Worm (Caenorhabditis elegans) whole organism, L4 larva: ENCODE measurements around the gene abts-3.
A peak's percentile ranks its signal among the peaks of the same experiment; 100 is the strongest.

Experiments
- T26A8.4 ChIP-seq: fragments of 200-800 bp; sonication (Bioruptor generic); IDR thresholded peaks from 2 replicates; pipeline ENCODE4 v1.3.6; 2022; ENCODE audit warnings: missing genetic modification characterization, missing compliant biosample characterization
- aha-1 ChIP-seq: fragments of 150-350 bp; peaks from one replicate; lab custom pipeline; 2014; ENCODE audit warnings: missing biosample characterization, missing genetic modification characterization
- arid-1 ChIP-seq: fragments of 200-800 bp; sonication (Bioruptor generic); conservative IDR thresholded peaks from 2 replicates; pipeline ENCODE4 v1.3.6; 2022; ENCODE audit warnings: missing genetic modification reagents, missing genetic modification characterization, missing compliant biosample characterization
- cey-2 ChIP-seq: sonication (generic microtip); optimal IDR thresholded peaks from 3 replicates; lab custom pipeline; 2017; ENCODE audit warnings: missing genetic modification characterization, mild to moderate bottlenecking, missing compliant biosample characterization, antibody characterized with exemption, borderline replicate concordance; ENCODE audit not compliant: insufficient read depth
- ctbp-1 ChIP-seq: fragments of 200-800 bp; sonication (Bioruptor generic); IDR thresholded peaks from 2 replicates; pipeline ENCODE4 v1.3.6; 2022; ENCODE audit warnings: missing genetic modification reagents, missing genetic modification characterization, missing compliant biosample characterization
- daf-16 ChIP-seq, 3 experiments: sonication (generic microtip); optimal IDR thresholded peaks; 2 replicates each; lab custom pipeline; 2016 to 2017; ENCODE audit warnings: missing genetic modification characterization in 3 of 3, missing genetic modification reagents in 3 of 3, mild to moderate bottlenecking in 2 of 3, missing compliant biosample characterization in 2 of 3, missing biosample characterization in 1 of 3, moderate library complexity in 1 of 3
- dmd-6 ChIP-seq: fragments of 200-800 bp; sonication (Bioruptor generic); IDR thresholded peaks from 2 replicates; pipeline ENCODE4 v1.3.6; 2022; ENCODE audit warnings: missing genetic modification reagents, missing genetic modification characterization, missing compliant biosample characterization
- dmd-8 ChIP-seq: fragments of 200-800 bp; sonication (Bioruptor generic); IDR thresholded peaks from 2 replicates; pipeline ENCODE4 v1.3.6; 2022; ENCODE audit warnings: missing genetic modification characterization, missing compliant biosample characterization
- dpl-1 ChIP-seq: fragments of 150-350 bp; optimal IDR thresholded peaks from 2 replicates; lab custom pipeline; 2014; ENCODE audit warnings: missing biosample characterization, missing genetic modification reagents, missing genetic modification characterization
- hlh-11 ChIP-seq: fragments of 200-800 bp; sonication (Bioruptor generic); optimal IDR thresholded peaks from 2 replicates; lab custom pipeline; 2018; ENCODE audit warnings: mild to moderate bottlenecking, missing genetic modification characterization, missing compliant biosample characterization
- lim-7 ChIP-seq: fragments of 200-800 bp; sonication (Bioruptor generic); IDR thresholded peaks from 2 replicates; pipeline ENCODE4 v1.3.6; 2022; ENCODE audit warnings: missing genetic modification characterization, missing compliant biosample characterization
- lin-38 ChIP-seq: fragments of 200-800 bp; sonication (Bioruptor generic); IDR thresholded peaks from 2 replicates; pipeline ENCODE4 v1.3.6; 2022; ENCODE audit warnings: missing genetic modification reagents, missing genetic modification characterization, missing compliant biosample characterization
- lsy-2 ChIP-seq, 2 experiments: fragments of 150-350 bp in 1 of 2; sonication (generic microtip) in 1 of 2; optimal IDR thresholded peaks; 2 replicates each; lab custom pipeline; 2014 to 2017; ENCODE audit warnings: missing biosample characterization in 2 of 2, missing genetic modification characterization in 2 of 2
- mep-1 ChIP-seq: fragments of 150-350 bp; sonication (generic microtip); optimal IDR thresholded peaks from 3 replicates; lab custom pipeline; 2014; ENCODE audit warnings: missing biosample characterization, missing genetic modification characterization
- mes-2 ChIP-seq: sonication (generic microtip); optimal IDR thresholded peaks from 2 replicates; lab custom pipeline; 2016; ENCODE audit warnings: missing genotype, mild to moderate bottlenecking, missing genetic modification characterization, missing compliant biosample characterization; ENCODE audit not compliant: poor library complexity, severe bottlenecking
- mxl-3 ChIP-seq: fragments of 200-800 bp; sonication (Bioruptor generic); optimal IDR thresholded peaks from 2 replicates; lab custom pipeline; 2018; ENCODE audit warnings: mild to moderate bottlenecking, missing genetic modification characterization, missing compliant biosample characterization
- nhr-11 ChIP-seq: fragments of 150-350 bp; optimal IDR thresholded peaks from 2 replicates; lab custom pipeline; 2014; ENCODE audit warnings: missing biosample characterization, missing genetic modification characterization
- nhr-237 ChIP-seq: sonication (generic microtip); optimal IDR thresholded peaks from 2 replicates; lab custom pipeline; 2017; ENCODE audit warnings: missing biosample characterization, missing genetic modification characterization
- nhr-28 ChIP-seq: fragments of 150-350 bp; optimal IDR thresholded peaks from 2 replicates; lab custom pipeline; 2014; ENCODE audit warnings: missing biosample characterization, missing genetic modification characterization
- nhr-41 ChIP-seq: fragments of 200-800 bp; sonication (Bioruptor generic); IDR thresholded peaks from 2 replicates; pipeline ENCODE4 v1.3.6; 2022; ENCODE audit warnings: missing genetic modification reagents, missing genetic modification characterization, missing compliant biosample characterization
- nhr-48 ChIP-seq: sonication (generic microtip); optimal IDR thresholded peaks from 2 replicates; lab custom pipeline; 2016; ENCODE audit warnings: mild to moderate bottlenecking, missing genetic modification characterization, missing compliant biosample characterization
- nhr-76 ChIP-seq: fragments of 150-350 bp; optimal IDR thresholded peaks from 2 replicates; lab custom pipeline; 2014; ENCODE audit warnings: missing biosample characterization, missing genetic modification characterization
- php-3 ChIP-seq: fragments of 200-800 bp; sonication (Bioruptor generic); IDR thresholded peaks from 2 replicates; pipeline ENCODE4 v1.3.6; 2022; ENCODE audit warnings: missing genetic modification reagents, missing genetic modification characterization, missing compliant biosample characterization
- pqm-1 ChIP-seq: sonication (generic microtip); optimal IDR thresholded peaks from 2 replicates; lab custom pipeline; 2017; ENCODE audit warnings: missing biosample characterization, missing genetic modification characterization
- saeg-2 ChIP-seq: fragments of 200-800 bp; sonication (Bioruptor generic); IDR thresholded peaks from 2 replicates; pipeline ENCODE4 v1.3.6; 2022; ENCODE audit warnings: missing genetic modification reagents, missing genetic modification characterization, missing compliant biosample characterization
- snpc-4 ChIP-seq: fragments of 150-350 bp; optimal IDR thresholded peaks from 2 replicates; lab custom pipeline; 2014; ENCODE audit warnings: missing biosample characterization, missing genetic modification characterization
- tag-97 ChIP-seq: fragments of 200-800 bp; sonication (Bioruptor generic); IDR thresholded peaks from 2 replicates; pipeline ENCODE4 v1.3.6; 2022; ENCODE audit warnings: missing genetic modification characterization, missing compliant biosample characterization
- unc-130 ChIP-seq: sonication (generic microtip); optimal IDR thresholded peaks from 2 replicates; lab custom pipeline; 2016; ENCODE audit warnings: missing genetic modification reagents, missing genetic modification characterization, missing compliant biosample characterization
- unc-39 ChIP-seq: sonication (generic microtip); optimal IDR thresholded peaks from 2 replicates; lab custom pipeline; 2017; ENCODE audit warnings: missing biosample characterization, missing genetic modification characterization
- unc-62 ChIP-seq, 3 experiments: fragments of 150-350 bp in 1 of 3; sonication (generic microtip); optimal IDR thresholded peaks in 2 of 3; peaks in 1 of 3; 1 replicate in 1 of 3; 2 replicates in 2 of 3; lab custom pipeline; 2014 to 2017; ENCODE audit warnings: missing biosample characterization in 3 of 3, missing genetic modification characterization in 3 of 3, missing genetic modification reagents in 3 of 3, missing genotype in 1 of 3
- ztf-7 ChIP-seq: fragments of 150-350 bp; optimal IDR thresholded peaks from 2 replicates; lab custom pipeline; 2014; ENCODE audit warnings: missing biosample characterization, missing genetic modification characterization

abts-3 gene

DNA sequence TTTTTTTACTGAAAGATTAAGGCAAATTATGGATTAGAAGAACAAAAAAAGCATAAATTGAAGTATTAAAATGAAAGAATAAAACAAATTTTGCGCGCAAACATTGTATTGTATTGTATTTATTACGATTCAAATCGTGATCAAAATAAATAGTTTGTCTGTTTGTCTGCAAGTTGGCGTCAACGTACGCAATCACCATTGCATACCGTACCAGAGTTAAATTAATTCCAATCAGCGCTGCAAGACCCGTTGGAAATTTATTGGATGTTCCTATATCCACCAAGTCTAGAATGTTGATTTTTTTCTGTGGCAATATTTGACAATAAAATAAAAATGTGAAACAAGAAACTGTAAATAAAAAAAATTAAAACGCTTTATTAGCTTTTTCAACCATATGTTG is 19.5 kb upstream of the abts-3 start, which contains the start of gene heri-1:
Gene heri-1, minus strand, starts transcription at position 8 of the 400 bp plus-strand sequence.
- TF ChIP-seq snpc-4 (tag; lab: Kevin White, UChicago) (no peak), nhr-76 (tag; lab: Kevin White, UChicago) (no peak), lsy-2 (tag; optimal IDR thresholded peaks at IDR 0.05; lab: Kevin White, UChicago) (peak in 1 of 2 experiments; percentile 4), unc-130 (GFP tag; lab: Kevin White, UChicago) (peak; percentile 70), nhr-237 (tag; lab: Kevin White, UChicago) (no peak)
- TF ChIP-seq, all 104 proteins: peak for 2

DNA sequence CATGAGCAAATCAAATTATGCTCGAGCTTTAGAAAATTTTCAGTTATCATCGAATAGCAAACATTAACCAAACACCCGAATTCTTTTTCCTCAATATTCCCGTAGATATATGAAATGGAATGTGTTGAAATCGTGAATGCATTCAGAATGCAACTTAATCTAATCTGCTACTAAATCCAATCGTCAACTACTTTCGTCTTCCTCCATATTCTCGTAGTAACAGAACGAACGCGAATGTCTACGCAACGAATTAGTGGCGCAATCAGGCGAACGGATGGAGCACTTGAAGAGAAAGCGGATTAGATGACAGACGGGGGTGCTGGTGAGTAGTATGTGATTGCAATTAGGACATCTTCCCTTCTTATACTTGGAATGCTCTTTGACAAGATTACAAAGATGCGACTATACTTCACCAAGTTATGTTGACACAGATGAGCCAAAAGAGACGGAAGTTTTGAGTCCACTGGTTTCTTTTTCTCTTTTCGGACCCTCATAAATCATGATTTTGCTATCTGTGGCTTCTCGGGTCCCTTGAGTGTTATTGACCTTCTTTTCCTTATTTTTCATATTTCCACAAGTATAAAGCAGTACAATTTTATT is 18.8 kb upstream of the abts-3 start:
- TF ChIP-seq ztf-7 = no peak
- TF ChIP-seq T26A8.4 (GFP tag; lab: Robert Waterston, UW) = 0 out of 2 replicates have a peak, but pooled peaks have one; percentile 25
- 0 out of 2 replicates have a peak, but pooled peaks have one; percentile 23 for TF ChIP-seq ctbp-1 (GFP tag; lab: Robert Waterston, UW)
- TF ChIP-seq aha-1 (tag; lab: Kevin White, UChicago) = peak; percentile 17
- TF ChIP-seq, all 104 proteins: peak for 3

DNA sequence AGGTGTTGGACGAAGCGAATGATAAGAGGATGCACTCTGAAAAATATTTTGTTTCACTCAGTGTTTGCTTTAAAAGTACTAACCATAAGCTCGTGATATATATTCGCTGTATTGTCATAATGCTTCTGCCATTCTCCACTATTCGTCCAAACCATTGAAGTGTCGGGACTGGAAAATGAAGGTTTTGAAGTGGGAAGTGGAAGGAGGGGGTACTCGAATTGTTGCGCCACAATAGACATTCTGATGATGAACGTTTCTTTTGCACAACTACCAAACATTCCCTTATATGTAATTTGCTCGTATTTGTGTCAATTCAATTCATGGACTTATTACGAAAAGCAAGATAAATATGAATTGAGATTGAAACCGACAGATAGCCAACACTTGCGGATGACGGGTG is 17.4 kb upstream of the abts-3 start:
- TF ChIP-seq unc-62 (GFP tag; optimal IDR thresholded peaks at IDR 0.05 in 1 of 2; lab: Kevin White, UChicago) (peak in 1 of 2 experiments; percentile 81), unc-62 (tag; optimal IDR thresholded peaks at IDR 0.05; lab: Kevin White, UChicago) (no peak), tag-97 (GFP tag; lab: Robert Waterston, UW) (no peak)

DNA sequence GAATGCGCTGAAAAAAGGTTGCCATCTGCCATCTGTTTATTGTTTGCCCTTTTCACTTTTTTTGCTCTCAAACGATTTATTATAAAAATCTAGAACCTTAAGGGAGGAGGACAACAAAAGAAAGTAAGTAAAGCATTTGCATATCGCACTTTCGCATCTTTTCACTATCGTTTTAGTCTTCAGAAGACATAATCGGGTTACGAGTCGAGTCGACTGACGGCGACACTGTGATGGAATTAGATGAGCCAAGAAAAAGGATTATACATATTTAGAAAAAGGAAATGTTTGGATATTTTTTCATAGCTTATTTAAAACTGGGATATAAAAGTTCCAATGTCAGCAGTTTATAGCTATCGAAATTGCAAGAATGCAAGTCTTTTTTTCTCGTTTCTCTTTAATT is 16.0 kb upstream of the abts-3 start:
- TF ChIP-seq aha-1 (tag; lab: Kevin White, UChicago) = peak; percentile 88
- no peak for TF ChIP-seq dmd-8
- TF ChIP-seq unc-39 = no peak
- no peak for TF ChIP-seq arid-1 (GFP tag; lab: Robert Waterston, UW)
- TF ChIP-seq saeg-2 = no peak

DNA sequence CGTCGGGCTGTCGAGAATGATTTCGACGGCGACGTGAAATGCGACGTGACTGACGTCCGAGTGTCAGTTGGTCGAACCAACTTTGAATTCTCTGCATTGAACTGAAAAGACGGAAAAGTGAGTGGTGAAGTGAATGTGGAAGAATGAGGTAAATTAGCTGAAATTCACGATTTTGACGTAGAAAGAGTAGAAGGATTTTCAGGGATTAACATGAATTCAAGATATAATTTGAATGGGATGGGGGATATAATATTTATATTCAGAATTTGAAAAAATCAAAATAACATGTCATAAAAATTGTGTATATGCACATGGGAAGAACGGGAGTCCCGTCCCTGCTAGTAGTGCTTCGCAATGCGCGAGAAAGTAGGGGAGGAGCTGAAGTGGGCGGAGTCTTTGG is 14.5 kb upstream of the abts-3 start, which contains the start of gene C29H12.6:
Gene C29H12.6, minus strand, starts transcription at position 101 of the 400 bp plus-strand sequence.
- TF ChIP-seq lim-7 (GFP tag; lab: Robert Waterston, UW) (no peak), mep-1 (no peak), nhr-237 (tag; lab: Kevin White, UChicago) (no peak), aha-1 (tag; lab: Kevin White, UChicago) (no peak), nhr-48 (tag; lab: Kevin White, UChicago) (no peak)

DNA sequence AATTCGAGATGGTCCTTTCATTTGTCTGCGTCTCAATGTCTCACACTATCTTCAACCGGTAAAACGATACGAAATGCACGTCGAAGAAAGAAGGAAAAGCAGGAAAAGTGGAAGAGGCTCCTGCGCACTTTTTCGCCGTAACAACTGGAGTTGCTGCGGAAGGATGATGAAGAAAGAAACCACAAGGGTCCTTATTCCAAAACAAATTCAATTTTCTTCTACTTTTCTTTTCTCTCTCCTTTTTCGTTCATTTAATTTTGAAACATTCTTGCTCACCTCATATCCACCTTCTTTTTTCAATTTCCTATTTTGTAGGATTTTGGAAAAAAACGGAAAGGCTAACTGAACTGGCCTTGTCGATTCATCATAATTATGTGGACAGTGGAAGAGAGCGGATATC is 12.1 kb upstream of the abts-3 start:
- TF ChIP-seq tag-97 (GFP tag; lab: Robert Waterston, UW) (no peak), php-3 (GFP tag; lab: Robert Waterston, UW) (no peak), mxl-3 (GFP tag; lab: Kevin White, UChicago) (no peak)

DNA sequence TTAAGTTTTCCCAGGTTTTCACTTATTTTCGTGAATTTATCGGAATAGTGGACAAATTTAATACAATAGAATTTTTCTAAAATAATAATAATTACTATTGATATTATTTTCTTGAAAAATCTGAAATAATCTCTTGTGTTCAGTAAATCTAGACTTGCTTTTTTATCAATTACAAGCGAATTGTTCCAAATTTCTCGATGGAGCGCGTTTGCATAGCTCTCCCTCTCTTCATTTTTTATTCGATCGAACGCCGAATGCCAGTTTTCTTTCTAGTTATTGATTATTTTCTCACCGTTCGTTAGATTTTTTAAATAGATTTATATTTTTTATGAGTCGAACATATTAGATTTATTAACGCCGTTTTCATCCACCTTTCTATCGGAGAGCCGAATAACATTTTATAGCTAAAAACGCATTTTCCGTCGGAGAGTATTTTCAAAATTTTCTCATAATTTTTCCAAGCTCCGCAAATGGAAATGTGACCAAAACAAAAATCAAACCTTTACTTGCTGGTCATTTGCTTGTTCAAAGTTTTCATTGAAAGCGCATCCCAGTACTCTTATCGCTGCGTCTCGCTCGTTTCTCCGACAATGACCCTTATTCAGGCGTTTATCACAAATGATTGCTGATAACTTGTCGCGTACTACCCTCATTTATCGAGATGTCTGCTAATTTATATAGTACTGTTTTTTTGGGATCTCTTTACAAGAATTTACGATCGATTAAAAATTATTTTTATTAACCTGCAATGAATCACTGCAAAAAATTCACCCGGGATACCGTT is 9.9 kb upstream of the abts-3 start:
- TF ChIP-seq daf-16 (GFP tag; optimal IDR thresholded peaks at IDR 0.05; lab: Kevin White, UChicago) (no peak), daf-16 (tag; optimal IDR thresholded peaks at IDR 0.05; lab: Kevin White, UChicago) (peak; percentile 43), mxl-3 (GFP tag; lab: Kevin White, UChicago) (no peak), dmd-6 (GFP tag; lab: Robert Waterston, UW) (peak; percentile 44; the same call in 1 of the 2 replicates), nhr-11 (tag; lab: Kevin White, UChicago) (no peak), cey-2 (no peak), mes-2 (peak; percentile 35), unc-62 (GFP tag; optimal IDR thresholded peaks at IDR 0.05 in 1 of 2; lab: Kevin White, UChicago) (no peak), unc-62 (tag; optimal IDR thresholded peaks at IDR 0.05; lab: Kevin White, UChicago) (no peak), lin-38 (peak; percentile 94), dpl-1 (GFP tag; lab: Kevin White, UChicago) (peak; percentile 13), lsy-2 (tag; optimal IDR thresholded peaks at IDR 0.05; lab: Kevin White, UChicago) (peak in 1 of 2 experiments; percentile 59), nhr-41 (no peak), T26A8.4 (GFP tag; lab: Robert Waterston, UW) (no peak), pqm-1 (tag; lab: Kevin White, UChicago) (peak; percentile 90), ctbp-1 (GFP tag; lab: Robert Waterston, UW) (no peak), unc-130 (GFP tag; lab: Kevin White, UChicago) (no peak), hlh-11 (tag; lab: Kevin White, UChicago) (peak; percentile 45), php-3 (GFP tag; lab: Robert Waterston, UW) (peak; percentile 75), nhr-28 (tag; lab: Kevin White, UChicago) (peak; percentile 16)
- TF ChIP-seq, all 104 proteins: peak for 10
